Fruit fly (Drosophila melanogaster): ENCODE data around the gene Atu.

The Atu gene

DNA sequence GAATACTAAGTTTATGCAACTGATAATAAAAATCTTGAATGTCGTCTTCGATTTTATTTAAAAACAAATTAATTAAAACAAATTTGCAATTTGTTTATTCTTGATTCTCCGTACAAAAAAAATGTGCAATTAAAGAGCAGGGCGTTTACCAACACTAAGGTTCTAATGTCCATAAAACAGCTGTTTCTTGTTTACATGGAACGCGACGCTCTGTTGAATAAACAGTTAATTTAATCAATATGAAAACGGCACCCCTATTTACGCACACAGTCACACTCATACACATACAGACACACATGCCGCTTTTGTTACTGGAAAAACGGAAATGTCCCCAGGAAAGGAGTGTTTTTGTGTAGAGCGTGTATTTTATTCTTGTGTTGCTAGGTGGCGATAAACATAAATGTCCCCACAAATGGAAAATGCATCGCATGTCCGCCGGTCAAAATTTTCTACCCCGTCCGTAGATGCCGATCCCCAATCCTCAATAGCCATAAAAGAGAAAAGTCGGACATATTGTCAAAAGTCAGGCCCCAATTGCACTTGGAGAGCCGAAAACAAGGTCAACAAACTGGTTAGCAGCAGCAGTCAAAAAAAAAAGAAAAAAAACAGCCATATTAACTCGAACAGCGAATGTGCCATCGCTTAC, 9.9 kb downstream of the Atu start (continued):
- TF ChIP-seq CG9139 (GFP tag; optimal IDR thresholded peaks at IDR 0.05), result no peak
- peak; percentile 67 for TF ChIP-seq vri (GFP tag; optimal IDR thresholded peaks at IDR 0.05)
- TF ChIP-seq lz (GFP tag; optimal IDR thresholded peaks at IDR 0.05), result peak; percentile 14
- no peak for TF ChIP-seq OdsH (GFP tag; optimal IDR thresholded peaks at IDR 0.05)
- TF ChIP-seq CG31627 (GFP tag; optimal IDR thresholded peaks at IDR 0.05), result no peak
- peak; percentile 34 for TF ChIP-seq esn (GFP tag; optimal IDR thresholded peaks at IDR 0.05)
- peak in 1 of 2 experiments; percentile 31 for TF ChIP-seq ss (GFP tag; optimal IDR thresholded peaks at IDR 0.05)
- peak; percentile 4 for TF ChIP-seq CG8632 (GFP tag; optimal IDR thresholded peaks at IDR 0.05)
- no peak for TF ChIP-seq Ets96B (tag; optimal IDR thresholded peaks at IDR 0.05)
- no peak for TF ChIP-seq CG3919 (GFP tag; optimal IDR thresholded peaks at IDR 0.05)
- TF ChIP-seq Hr4 (GFP tag; optimal IDR thresholded peaks at IDR 0.05), result peak; percentile 29
- TF ChIP-seq CG7368 (GFP tag; optimal IDR thresholded peaks at IDR 0.05), result no peak
- TF ChIP-seq salr (GFP tag; optimal IDR thresholded peaks at IDR 0.05), result no peak
- no peak for TF ChIP-seq Smox (GFP tag; optimal IDR thresholded peaks at IDR 0.05)
- no peak for TF ChIP-seq CG6163 (GFP tag; IDR thresholded peaks at IDR 0.05)

DNA sequence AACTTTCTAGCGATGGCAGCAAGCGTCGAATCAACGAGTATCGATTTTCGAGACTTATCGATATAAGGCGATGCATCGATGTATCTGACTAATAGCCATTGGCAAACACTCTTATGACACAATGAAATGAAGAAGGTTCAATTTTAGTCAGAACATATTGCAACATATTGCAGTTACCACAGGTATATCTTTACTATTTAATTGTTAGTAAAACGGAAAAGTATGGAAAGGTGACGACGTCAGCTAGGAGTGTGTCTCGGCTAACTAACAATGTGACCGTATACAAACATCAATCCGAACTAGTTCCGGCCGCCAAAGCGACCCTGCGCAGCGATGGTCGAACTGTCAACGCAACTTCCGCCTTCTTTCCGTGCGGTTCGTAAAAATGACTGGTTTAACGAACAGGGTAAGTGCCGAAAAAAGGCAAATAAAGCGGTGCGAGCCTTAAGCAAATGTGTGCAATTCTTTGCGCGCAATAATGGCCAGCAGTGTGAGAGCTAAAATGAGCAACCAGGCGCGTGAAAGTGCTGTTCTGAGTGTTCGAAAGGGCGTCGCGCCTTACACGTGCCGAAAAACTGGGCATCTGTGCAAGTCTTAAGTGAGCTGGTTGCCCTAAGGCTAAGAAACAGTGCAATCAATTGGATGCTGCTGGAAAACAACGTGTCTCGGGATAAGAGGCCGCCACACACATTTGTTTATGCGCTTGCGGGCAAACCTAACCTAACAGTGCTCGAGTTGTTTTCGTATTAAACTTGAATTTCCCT, 11.1 kb downstream of the Atu start, which contains the start of the genes Dph4, Spec2 and RpL13A:
Gene Dph4, minus strand, starts transcription at position 11 of the 764 bp plus-strand sequence.
Gene Spec2, minus strand, starts transcription at position 11 of the 764 bp plus-strand sequence.
Gene RpL13A, plus strand, starts transcription at position 360 of the 764 bp plus-strand sequence.
- TF ChIP-seq fkh (GFP tag; optimal IDR thresholded peaks at IDR 0.05) (peak; percentile 82), eg (GFP tag; IDR thresholded peaks at IDR 0.05) (no peak), achi (GFP tag; optimal IDR thresholded peaks at IDR 0.05) (peak; percentile 100), acj6 (GFP tag; optimal IDR thresholded peaks at IDR 0.05) (peak; percentile 83), fd59A (GFP tag; optimal IDR thresholded peaks at IDR 0.05) (peak; percentile 64), CG3919 (GFP tag; optimal IDR thresholded peaks at IDR 0.05) (peak; percentile 94), fd85E (GFP tag; optimal IDR thresholded peaks at IDR 0.05) (no peak), Hr39 (GFP tag; optimal IDR thresholded peaks at IDR 0.05) (no peak), CG6808 (GFP tag; optimal IDR thresholded peaks at IDR 0.05) (peak; percentile 83), CG11762 (GFP tag; optimal IDR thresholded peaks at IDR 0.05; ENCODE audit: insufficient read depth) (peak; percentile 67), net (GFP tag; optimal IDR thresholded peaks at IDR 0.05) (peak; percentile 93), CG32006 (GFP tag; optimal IDR thresholded peaks at IDR 0.05) (no peak), CG9139 (GFP tag; optimal IDR thresholded peaks at IDR 0.05) (no peak), CG6792 (GFP tag; optimal IDR thresholded peaks at IDR 0.05) (peak; percentile 72), CG8632 (GFP tag; optimal IDR thresholded peaks at IDR 0.05) (peak; percentile 60), dac (GFP tag; optimal IDR thresholded peaks at IDR 0.05) (no peak), topi (GFP tag; optimal IDR thresholded peaks at IDR 0.05) (peak; percentile 79), Lpt (GFP tag; optimal IDR thresholded peaks at IDR 0.05) (no peak), lz (GFP tag; optimal IDR thresholded peaks at IDR 0.05) (peak; percentile 91), salr (GFP tag; optimal IDR thresholded peaks at IDR 0.05) (peak in 1 of 2 experiments; percentile 91), dsx (GFP tag; optimal IDR thresholded peaks at IDR 0.05; ENCODE audit: poor library complexity, severe bottlenecking) (peak; percentile 38), CG34406 (GFP tag; optimal IDR thresholded peaks at IDR 0.05) (peak; percentile 83), Ets21C (GFP tag; optimal IDR thresholded peaks at IDR 0.05) (no peak), CG11294 (GFP tag; IDR thresholded peaks at IDR 0.05) (no peak), Sox15 (GFP tag; optimal IDR thresholded peaks at IDR 0.05) (peak; percentile 23), CG6163 (GFP tag; IDR thresholded peaks at IDR 0.05) (no peak), CG3032 (tag; optimal IDR thresholded peaks at IDR 0.05) (peak; percentile 75), ss (GFP tag; optimal IDR thresholded peaks at IDR 0.05) (peak; percentile 54 to 90), Sox14 (GFP tag; optimal IDR thresholded peaks at IDR 0.05) (peak; percentile 81), Hr4 (GFP tag; optimal IDR thresholded peaks at IDR 0.05) (no peak), CG4318 (GFP tag; optimal IDR thresholded peaks at IDR 0.05) (no peak), Gug (GFP tag; IDR thresholded peaks at IDR 0.05) (no peak), Ets96B (tag; optimal IDR thresholded peaks at IDR 0.05) (peak; percentile 49), Smox (GFP tag; optimal IDR thresholded peaks at IDR 0.05) (no peak), pdm3 (GFP tag; optimal IDR thresholded peaks at IDR 0.05) (no peak), CG1621 (tag; optimal IDR thresholded peaks at IDR 0.05) (peak; percentile 83), CG15336 (GFP tag; IDR thresholded peaks at IDR 0.05) (no peak), CG10669 (GFP tag; optimal IDR thresholded peaks at IDR 0.05) (no peak), Hr38 (GFP tag; optimal IDR thresholded peaks at IDR 0.05) (no peak), Sox102F (GFP tag; optimal IDR thresholded peaks at IDR 0.05) (peak; percentile 89), CG7368 (GFP tag; optimal IDR thresholded peaks at IDR 0.05) (peak; percentile 86), CG31627 (GFP tag; optimal IDR thresholded peaks at IDR 0.05) (peak; percentile 80), esn (GFP tag; optimal IDR thresholded peaks at IDR 0.05) (peak; percentile 92)
